Fruit fly (Drosophila melanogaster): ENCODE data around the gene Mnt.

Gene Mnt

DNA sequence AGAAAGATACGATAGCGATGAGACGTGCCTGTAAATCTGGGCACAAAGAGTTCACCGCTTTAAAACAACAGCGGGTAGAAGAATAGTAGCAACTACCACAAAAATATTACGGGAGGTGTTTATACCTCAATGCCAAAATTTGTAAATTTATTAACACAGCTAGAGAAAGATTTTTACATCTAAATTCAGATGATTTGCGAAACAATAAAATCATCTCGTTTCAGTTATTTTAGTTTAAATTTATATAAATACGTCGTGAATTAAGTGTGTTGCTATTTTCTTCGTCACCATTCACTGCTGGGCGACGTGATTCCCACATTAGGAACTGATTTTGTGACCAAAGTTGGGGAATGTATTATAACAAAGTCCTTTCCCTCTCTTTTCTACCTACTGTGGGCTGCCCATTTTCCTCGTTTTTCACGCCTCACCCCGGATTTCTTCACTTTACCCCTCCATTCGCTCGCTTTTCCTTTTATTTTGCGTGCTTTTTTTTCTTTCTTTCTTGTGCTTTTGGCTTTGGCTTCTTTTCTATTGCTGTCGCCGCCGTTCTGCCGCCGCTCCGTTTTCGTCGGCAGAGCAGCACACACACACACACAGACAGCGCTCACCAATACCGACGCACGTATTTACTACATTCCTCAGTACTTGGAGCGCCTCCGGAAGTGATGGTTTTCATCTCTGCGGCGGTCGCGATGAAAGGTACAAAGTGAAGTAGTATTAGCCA lies 67.7 kb downstream of the Mnt start (continued):
- no peak for TF ChIP-seq CG9876 (GFP tag; optimal IDR thresholded peaks at IDR 0.05)
- no peak for TF ChIP-seq mam (GFP tag; optimal IDR thresholded peaks at IDR 0.05)
- no peak for TF ChIP-seq caup (GFP tag; optimal IDR thresholded peaks at IDR 0.05; ENCODE audit: severe bottlenecking)
- no peak for TF ChIP-seq Mad (GFP tag; optimal IDR thresholded peaks at IDR 0.05)
- TF ChIP-seq rib (GFP tag; IDR thresholded peaks at IDR 0.05), result no peak
- TF ChIP-seq Antp (GFP tag; optimal IDR thresholded peaks at IDR 0.05), result no peak
- peak; percentile 11 for TF ChIP-seq scrt (GFP tag; optimal IDR thresholded peaks at IDR 0.05)
- TF ChIP-seq CG6683 (GFP tag; optimal IDR thresholded peaks at IDR 0.05), result no peak
- TF ChIP-seq vvl (GFP tag; IDR thresholded peaks at IDR 0.05), result no peak; the same call in 1 of the 2 replicates
- TF ChIP-seq dmrt99B (tag; optimal IDR thresholded peaks at IDR 0.05), result peak; percentile 48
- no peak for TF ChIP-seq br (optimal IDR thresholded peaks at IDR 0.05)
- no peak for TF ChIP-seq Vsx1 (GFP tag; optimal IDR thresholded peaks at IDR 0.05)
- TF ChIP-seq gem (tag; optimal IDR thresholded peaks at IDR 0.05), result peak; percentile 53
- TF ChIP-seq Atf3 (GFP tag; optimal IDR thresholded peaks at IDR 0.05), result no peak
- no peak for TF ChIP-seq unc-4 (GFP tag; IDR thresholded peaks at IDR 0.05; ENCODE audit: partially characterized antibody)
- TF ChIP-seq al (GFP tag; IDR thresholded peaks at IDR 0.05), result no peak
- TF ChIP-seq dmrt11E (tag; optimal IDR thresholded peaks at IDR 0.05), result peak; percentile 32
- TF ChIP-seq CG15011 (GFP tag; optimal IDR thresholded peaks at IDR 0.05), result no peak
- TF ChIP-seq CG2889 (GFP tag; IDR thresholded peaks at IDR 0.05), result no peak
- peak; percentile 19 for TF ChIP-seq Deaf1 (tag; optimal IDR thresholded peaks at IDR 0.05)
- peak; percentile 18 for TF ChIP-seq lab (GFP tag; optimal IDR thresholded peaks at IDR 0.05)
- TF ChIP-seq chinmo (GFP tag; IDR thresholded peaks at IDR 0.05; ENCODE audit: partially characterized antibody), result 0 out of 4 replicates have a peak, but pooled peaks have one; percentile 26
- TF ChIP-seq toy (GFP tag; IDR thresholded peaks at IDR 0.05), result no peak
- TF ChIP-seq unpg (GFP tag; optimal IDR thresholded peaks at IDR 0.05), result peak; percentile 39
- no peak for TF ChIP-seq CG12104 (GFP tag; optimal IDR thresholded peaks at IDR 0.05)
- peak; percentile 24 for TF ChIP-seq grn (GFP tag; optimal IDR thresholded peaks at IDR 0.05)
- TF ChIP-seq CG16815 (GFP tag; optimal IDR thresholded peaks at IDR 0.05), result no peak
- TF ChIP-seq eve (GFP tag; optimal IDR thresholded peaks at IDR 0.05), result peak in 1 of 2 experiments; percentile 82
- TF ChIP-seq CG2712 (tag; optimal IDR thresholded peaks at IDR 0.05), result no peak
- TF ChIP-seq sob (GFP tag; IDR thresholded peaks at IDR 0.05), result no peak
- no peak for TF ChIP-seq lov (optimal IDR thresholded peaks at IDR 0.05)
- TF ChIP-seq lov (GFP tag; IDR thresholded peaks at IDR 0.05), result no peak
- no peak for TF ChIP-seq CG4854 (GFP tag; optimal IDR thresholded peaks at IDR 0.05)
- TF ChIP-seq ap (GFP tag; IDR thresholded peaks at IDR 0.05), result no peak
- no peak for TF ChIP-seq sisA (GFP tag; IDR thresholded peaks at IDR 0.05)
- no peak for TF ChIP-seq MBD-R2 (GFP tag; IDR thresholded peaks at IDR 0.05)
- TF ChIP-seq CG12219 (GFP tag; optimal IDR thresholded peaks at IDR 0.05), result peak; percentile 7
- peak; percentile 21 for TF ChIP-seq fd96Cb (tag; optimal IDR thresholded peaks at IDR 0.05)
- no peak for TF ChIP-seq stc (GFP tag; IDR thresholded peaks at IDR 0.05)

dm6 chrX:3739889-3740187 lies 68.2 kb downstream of the Mnt start:
- TF ChIP-seq Lhr (GFP tag; optimal IDR thresholded peaks at IDR 0.05) (no peak), ase (GFP tag; IDR thresholded peaks at IDR 0.05) (no peak), CG15269 (tag; optimal IDR thresholded peaks at IDR 0.05) (no peak), CG7745 (tag; optimal IDR thresholded peaks at IDR 0.05) (no peak), zen2 (GFP tag; IDR thresholded peaks at IDR 0.05; ENCODE audit: partially characterized antibody) (no peak), ato (GFP tag; IDR thresholded peaks at IDR 0.05; ENCODE audit: partially characterized antibody) (no peak), CG8290 (GFP tag; optimal IDR thresholded peaks at IDR 0.05) (no peak), CG8290 (tag; optimal IDR thresholded peaks at IDR 0.05) (peak in 1 of 2 experiments; percentile 35), CG4617 (GFP tag; optimal IDR thresholded peaks at IDR 0.05; ENCODE audit: borderline replicate concordance) (no peak), CG12942 (GFP tag; optimal IDR thresholded peaks at IDR 0.05) (no peak), z (GFP tag; IDR thresholded peaks at IDR 0.05) (no peak), CG12155 (GFP tag; optimal IDR thresholded peaks at IDR 0.05) (peak; percentile 25), tll (GFP tag; optimal IDR thresholded peaks at IDR 0.05) (no peak), CG8388 (GFP tag; optimal IDR thresholded peaks at IDR 0.05) (no peak)
